Fruit fly (Drosophila melanogaster) whole organism, embryonic: ENCODE results near the gene Surf1.

Source experiments
- CG12236 ChIP-seq: fragments of 200-800 bp; sonication (Bioruptor generic); optimal IDR thresholded peaks from 2 replicates; lab custom pipeline; 2016; ENCODE audit warnings: missing biosample characterization, missing genetic modification characterization
- CG2199 ChIP-seq: fragments of 200-800 bp; sonication (Bioruptor generic); IDR thresholded peaks from 3 replicates; pipeline ENCODE4 v1.3.6; 2022; ENCODE audit warnings: missing biosample characterization, missing genetic modification characterization
- CG2202 ChIP-seq: fragments of 200-800 bp; sonication (Bioruptor generic); optimal IDR thresholded peaks from 2 replicates; lab custom pipeline; 2018; ENCODE audit warnings: missing biosample characterization, mild to moderate bottlenecking, missing genetic modification characterization
- Drgx ChIP-seq: fragments of 200-800 bp; sonication (Bioruptor generic); IDR thresholded peaks from 2 replicates; pipeline ENCODE4 v1.3.6; 2022; ENCODE audit warnings: missing biosample characterization, missing genetic modification characterization
- Eip74EF ChIP-seq, 2 experiments: fragments of 200-800 bp in 1 of 2; fragments of >200 bp in 1 of 2; sonication (Bioruptor generic) in 1 of 2; optimal IDR thresholded peaks; 2 replicates each; lab custom pipeline; 2017 to 2019; ENCODE audit warnings: missing biosample characterization in 2 of 2, missing genetic modification characterization in 2 of 2, mild to moderate bottlenecking in 1 of 2, moderate library complexity in 1 of 2
- PHDP ChIP-seq: fragments of 200-800 bp; sonication (Bioruptor generic); optimal IDR thresholded peaks from 3 replicates; lab custom pipeline; 2018; ENCODE audit warnings: missing biosample characterization, mild to moderate bottlenecking, missing genetic modification characterization, moderate library complexity
- Rfx ChIP-seq: fragments of 200-800 bp; sonication (Bioruptor generic); IDR thresholded peaks from 2 replicates; pipeline ENCODE4 v1.3.6; 2022; ENCODE audit warnings: missing biosample characterization, missing genetic modification characterization
- dimm ChIP-seq: fragments of 200-800 bp; sonication (Bioruptor generic); IDR thresholded peaks from 2 replicates; pipeline ENCODE4 v1.3.6; 2022; ENCODE audit warnings: missing biosample characterization, missing genetic modification characterization
- pum ChIP-seq: fragments of 200-800 bp; sonication (Bioruptor generic); optimal IDR thresholded peaks from 2 replicates; lab custom pipeline; 2016; ENCODE audit warnings: missing biosample characterization, missing genetic modification characterization
- wek ChIP-seq: fragments of 200-800 bp; sonication (Bioruptor generic); optimal IDR thresholded peaks from 3 replicates; lab custom pipeline; 2018; ENCODE audit warnings: missing biosample characterization, mild to moderate bottlenecking, missing genetic modification characterization, moderate library complexity

dm6 chr3L:6934799-6935318 is 23.3 kb upstream of the Surf1 start:
- TF ChIP-seq CG2202 (tag; lab: Kevin White, UChicago) (no peak), CG12236 (no peak), CG2199 (GFP tag; lab: Robert Waterston, UW) (no peak), PHDP (tag; lab: Kevin White, UChicago) (no peak), pum (GFP tag; lab: Kevin White, UChicago) (no peak), Rfx (GFP tag; lab: Robert Waterston, UW) (no peak), Eip74EF (GFP tag; optimal IDR thresholded peaks at IDR 0.05; lab: Kevin White, UChicago) (no peak), Drgx (GFP tag; lab: Robert Waterston, UW) (peak; percentile 45), wek (no peak), dimm (GFP tag; lab: Robert Waterston, UW) (no peak)
